Fruit fly (Drosophila melanogaster) whole organism, embryonic: ENCODE data around the gene Urm1.

ENCODE experiments used
- Adf1 ChIP-seq: fragments of 200-800 bp; sonication (Bioruptor generic); IDR thresholded peaks from 2 replicates; pipeline ENCODE4 v1.3.6; 2022; ENCODE audit warnings: missing biosample characterization, missing genetic modification characterization
- CG12236 ChIP-seq: fragments of 200-800 bp; sonication (Bioruptor generic); optimal IDR thresholded peaks from 2 replicates; lab custom pipeline; 2016; ENCODE audit warnings: missing biosample characterization, missing genetic modification characterization
- CG6813 ChIP-seq: fragments of 200-800 bp; sonication (Bioruptor generic); optimal IDR thresholded peaks from 2 replicates; lab custom pipeline; 2017; ENCODE audit warnings: missing biosample characterization, missing genetic modification characterization, mild to moderate bottlenecking, moderate library complexity, missing genetic modification reagents
- fd3F ChIP-seq: fragments of 200-800 bp; sonication (Bioruptor generic); optimal IDR thresholded peaks from 2 replicates; lab custom pipeline; 2018; ENCODE audit warnings: missing biosample characterization, mild to moderate bottlenecking, missing genetic modification characterization, moderate library complexity
- insv ChIP-seq, 2 experiments: fragments of 200-800 bp; sonication (Bioruptor generic); optimal IDR thresholded peaks; 3 replicates each; lab custom pipeline; 2016 to 2018; ENCODE audit warnings: missing biosample characterization in 2 of 2, missing genetic modification characterization in 2 of 2
- pum ChIP-seq: fragments of 200-800 bp; sonication (Bioruptor generic); optimal IDR thresholded peaks from 2 replicates; lab custom pipeline; 2016; ENCODE audit warnings: missing biosample characterization, missing genetic modification characterization
- shn ChIP-seq: fragments of 200-800 bp; sonication (Bioruptor generic); optimal IDR thresholded peaks from 3 replicates; lab custom pipeline; 2016; ENCODE audit warnings: missing biosample characterization, missing genetic modification characterization

- TF ChIP-seq shn (no peak), CG6813 (GFP tag; lab: Kevin White, UChicago) (no peak), fd3F (GFP tag; lab: Kevin White, UChicago) (no peak), pum (no peak), CG12236 (GFP tag; lab: Kevin White, UChicago) (no peak), insv (GFP tag; optimal IDR thresholded peaks at IDR 0.05; lab: Kevin White, UChicago) (no peak), Adf1 (GFP tag; lab: Robert Waterston, UW) (no peak)
These were observed 29.7 kb downstream of the Urm1 start for dm6 chr3L:7610522-7610921.
